Worm (Caenorhabditis elegans) whole organism, early embryonic: ENCODE data around the gene Y110A2AL.5.

ENCODE experiments used
- B0310.2 ChIP-seq: sonication (generic microtip); optimal IDR thresholded peaks from 2 replicates; lab custom pipeline; 2016; ENCODE audit warnings: mild to moderate bottlenecking, missing genetic modification characterization, missing compliant biosample characterization
- F13C5.2 ChIP-seq: sonication (generic microtip); optimal IDR thresholded peaks from 2 replicates; lab custom pipeline; 2017; ENCODE audit warnings: mild to moderate bottlenecking, missing genetic modification characterization, inconsistent platforms, missing compliant biosample characterization
- aly-1 ChIP-seq: sonication (generic microtip); optimal IDR thresholded peaks from 2 replicates; lab custom pipeline; 2016; ENCODE audit warnings: missing genetic modification characterization, missing compliant biosample characterization
- ama-1 ChIP-seq: fragments of 150-350 bp; optimal IDR thresholded peaks from 2 replicates; lab custom pipeline; 2014
- ceh-13 ChIP-seq: fragments of 200-800 bp; sonication (Bioruptor generic); optimal IDR thresholded peaks from 2 replicates; lab custom pipeline; 2018; ENCODE audit warnings: mild to moderate bottlenecking, missing genetic modification characterization, missing compliant biosample characterization
- ceh-36 ChIP-seq: sonication (generic microtip); optimal IDR thresholded peaks from 2 replicates; lab custom pipeline; 2016; ENCODE audit warnings: missing genetic modification characterization, inconsistent platforms, missing compliant biosample characterization
- ets-7 ChIP-seq: sonication (generic microtip); optimal IDR thresholded peaks from 2 replicates; lab custom pipeline; 2016; ENCODE audit warnings: missing genotype, missing genetic modification characterization, missing compliant biosample characterization
- flt-1 ChIP-seq: fragments of 200-800 bp; sonication (Bioruptor generic); IDR thresholded peaks from 2 replicates; pipeline ENCODE4 v1.3.6; 2022; ENCODE audit warnings: missing genetic modification characterization, missing compliant biosample characterization
- hmbx-1 ChIP-seq: sonication (generic microtip); optimal IDR thresholded peaks from 2 replicates; lab custom pipeline; 2016; ENCODE audit warnings: mild to moderate bottlenecking, missing genetic modification characterization, missing compliant biosample characterization
- hmg-4 ChIP-seq: fragments of 200-800 bp; sonication (Bioruptor generic); optimal IDR thresholded peaks from 2 replicates; lab custom pipeline; 2018; ENCODE audit warnings: mild to moderate bottlenecking, missing genetic modification characterization, missing compliant biosample characterization
- hnd-1 ChIP-seq: sonication (generic microtip); optimal IDR thresholded peaks from 2 replicates; lab custom pipeline; 2016; ENCODE audit warnings: missing genetic modification characterization, missing compliant biosample characterization
- pes-1 ChIP-seq: fragments of 200-800 bp; sonication (Bioruptor generic); IDR thresholded peaks from 2 replicates; pipeline ENCODE4 v1.3.6; 2022; ENCODE audit warnings: missing genetic modification reagents, missing genetic modification characterization, missing compliant biosample characterization
- scrt-1 ChIP-seq: fragments of 200-800 bp; sonication (Bioruptor generic); IDR thresholded peaks from 2 replicates; pipeline ENCODE4 v1.3.6; 2022; ENCODE audit warnings: missing genetic modification characterization, missing compliant biosample characterization
- sea-1 ChIP-seq: fragments of 200-800 bp; sonication (Bioruptor generic); conservative IDR thresholded peaks from 2 replicates; pipeline ENCODE4 v1.3.6; 2022; ENCODE audit warnings: missing genetic modification characterization, missing compliant biosample characterization
- tbx-11 ChIP-seq: fragments of 200-800 bp; sonication (Bioruptor generic); IDR thresholded peaks from 2 replicates; pipeline ENCODE4 v1.3.6; 2022; ENCODE audit warnings: missing genetic modification characterization, missing compliant biosample characterization
- tbx-37 ChIP-seq: fragments of 200-800 bp; sonication (Bioruptor generic); conservative IDR thresholded peaks from 2 replicates; pipeline ENCODE4 v1.3.6; 2022; ENCODE audit warnings: missing genetic modification reagents, missing genetic modification characterization, missing compliant biosample characterization
- tra-4 ChIP-seq: sonication (generic microtip); optimal IDR thresholded peaks from 2 replicates; lab custom pipeline; 2017; ENCODE audit warnings: missing genetic modification characterization, missing compliant biosample characterization

Gene Y110A2AL.5

DNA sequence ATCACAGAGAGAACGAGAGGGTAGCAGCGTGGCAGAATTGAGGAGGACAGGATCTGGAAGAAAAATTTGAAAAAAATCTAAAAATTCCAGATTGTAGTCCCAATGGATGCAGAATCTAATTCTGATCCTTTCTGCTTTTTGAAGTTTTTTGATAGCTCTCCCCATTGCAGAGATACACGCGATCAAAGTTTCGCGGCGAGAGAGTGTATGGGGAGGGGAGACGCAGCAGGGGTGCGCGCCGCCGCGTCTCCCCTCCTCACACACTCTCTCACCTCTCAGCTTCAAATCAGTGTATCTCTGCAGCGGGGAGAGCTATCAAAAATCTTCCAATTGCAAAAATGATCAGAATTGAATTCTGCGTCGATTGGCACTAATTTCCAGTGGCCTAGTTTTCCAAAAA, 16.8 kb downstream of the Y110A2AL.5 start:
- TF ChIP-seq ama-1 (no peak), hmbx-1 (tag; lab: Kevin White, UChicago) (no peak), flt-1 (peak; percentile 29; the same call in 1 of the 2 replicates), tbx-11 (GFP tag; lab: Robert Waterston, UW) (no peak), ceh-36 (no peak), pes-1 (GFP tag; lab: Robert Waterston, UW) (no peak; the same call in 1 of the 2 replicates), B0310.2 (tag; lab: Kevin White, UChicago) (no peak)

DNA sequence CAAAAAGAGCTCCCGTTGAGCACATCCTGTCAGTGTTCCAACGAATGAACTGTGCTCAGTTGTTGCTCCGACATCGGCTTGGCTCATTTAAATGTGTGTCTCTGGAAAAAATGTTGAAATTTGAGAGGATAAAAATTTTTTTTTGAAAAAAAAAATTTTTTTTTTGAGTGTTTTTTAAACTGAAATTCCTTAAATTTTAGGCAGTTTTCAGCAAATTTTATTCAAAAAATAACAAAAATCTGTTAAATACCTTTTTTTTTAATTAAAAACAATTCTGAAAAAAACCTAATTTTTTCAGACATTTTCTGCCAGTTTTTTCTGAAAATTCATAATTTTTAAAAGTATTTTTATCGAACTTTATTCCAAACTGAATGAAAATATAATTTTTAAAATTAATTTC, 20.5 kb downstream of the Y110A2AL.5 start, which contains the start of gene pigw-1:
Gene pigw-1 (minus strand): TSS at position 101 of the 400 bp plus-strand sequence.
- TF ChIP-seq scrt-1 (no peak), ets-7 (no peak), aly-1 (no peak), F13C5.2 (tag; lab: Kevin White, UChicago) (no peak), ceh-36 (no peak), ceh-13 (GFP tag; lab: Kevin White, UChicago) (no peak), tbx-37 (no peak)

DNA sequence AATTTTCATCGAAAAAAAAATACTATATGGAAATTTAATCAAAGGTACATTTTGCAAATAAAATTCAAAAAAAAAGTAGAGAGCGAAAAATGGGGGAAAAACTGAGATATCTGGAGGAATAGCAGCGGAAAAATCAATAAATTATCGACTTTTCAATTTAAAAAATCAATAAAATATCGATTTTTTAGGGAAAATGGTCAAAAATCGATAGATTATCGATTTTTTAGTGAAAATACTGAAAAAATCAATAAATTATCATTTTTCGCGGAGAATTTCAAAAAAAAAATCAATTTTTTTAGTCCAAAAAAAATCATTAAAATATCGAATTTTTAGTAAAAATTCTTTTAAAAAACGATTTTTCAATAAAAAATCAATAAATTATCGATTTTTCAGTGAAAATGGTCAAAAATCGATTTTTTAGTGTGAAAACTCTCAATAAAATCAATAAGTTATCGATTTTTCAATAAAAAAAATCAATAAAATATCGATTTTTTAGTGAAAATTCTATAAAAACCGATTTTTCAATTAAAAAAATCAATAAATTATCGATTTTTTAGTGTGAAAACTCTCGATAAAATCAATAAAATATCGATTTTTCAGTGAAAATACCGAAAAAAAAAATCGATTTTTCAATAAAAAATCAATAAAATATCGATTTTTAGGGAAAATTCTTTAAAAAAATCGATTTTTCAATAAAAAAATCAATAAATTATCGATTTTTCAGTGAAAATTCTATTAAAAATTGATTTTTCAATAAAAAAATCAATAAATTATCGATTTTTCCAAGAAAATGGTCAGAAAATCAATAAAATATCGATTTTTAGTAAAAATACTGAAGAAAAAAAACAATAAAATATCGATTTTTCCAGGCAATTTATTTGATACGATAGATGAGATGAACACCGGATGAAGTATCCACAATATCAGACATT, 21.5 kb downstream of the Y110A2AL.5 start:
- TF ChIP-seq B0310.2 (tag; lab: Kevin White, UChicago) (no peak), hmg-4 (GFP tag; lab: Kevin White, UChicago) (no peak), flt-1 (no peak), tbx-37 (no peak), ceh-36 (no peak)

DNA sequence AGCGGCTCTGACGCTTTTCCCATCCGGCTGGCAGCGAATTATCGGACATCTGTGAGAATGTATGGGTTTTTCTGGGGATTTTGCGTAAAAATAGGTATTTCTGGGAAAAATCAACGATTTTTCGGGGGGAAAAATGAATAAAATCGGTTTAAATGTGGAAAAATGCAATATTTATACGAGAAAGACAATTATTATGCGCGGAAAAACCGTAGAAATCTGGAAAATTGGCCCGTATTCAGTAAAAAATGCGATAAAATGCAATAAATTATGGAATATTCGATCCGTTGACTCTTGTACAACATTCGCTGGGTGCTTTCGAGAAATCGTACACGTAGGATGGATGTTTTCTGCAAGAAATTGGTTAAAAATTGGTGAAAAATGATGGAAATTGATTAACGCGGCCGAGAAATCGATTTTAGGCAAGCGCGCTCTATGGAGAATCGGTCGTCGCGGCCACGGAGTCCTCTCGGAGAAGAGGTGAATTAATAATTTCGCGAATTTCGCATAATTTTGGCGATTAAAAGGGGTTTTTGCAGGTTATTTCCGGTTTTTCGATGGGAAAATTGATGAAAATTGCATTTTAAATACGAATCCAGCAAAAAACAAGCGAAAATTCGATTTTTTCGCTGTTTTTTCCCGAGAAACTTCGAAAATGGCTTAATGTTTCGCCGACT, 24.8 kb downstream of the Y110A2AL.5 start, which contains the start of gene pinn-1:
Gene pinn-1 (minus strand): TSS at position 51 of the 674 bp plus-strand sequence.
- TF ChIP-seq F13C5.2 (tag; lab: Kevin White, UChicago): peak; percentile 37
- no peak; the same call in 1 of the 2 replicates for TF ChIP-seq sea-1 (GFP tag; lab: Robert Waterston, UW)
- peak; percentile 79 for TF ChIP-seq pes-1 (GFP tag; lab: Robert Waterston, UW)
- TF ChIP-seq hmg-4 (GFP tag; lab: Kevin White, UChicago): no peak
- peak; percentile 77 for TF ChIP-seq tbx-37
- TF ChIP-seq hnd-1 (tag; lab: Kevin White, UChicago): peak; percentile 19
- TF ChIP-seq flt-1: peak; percentile 61; the same call in 1 of the 2 replicates

DNA sequence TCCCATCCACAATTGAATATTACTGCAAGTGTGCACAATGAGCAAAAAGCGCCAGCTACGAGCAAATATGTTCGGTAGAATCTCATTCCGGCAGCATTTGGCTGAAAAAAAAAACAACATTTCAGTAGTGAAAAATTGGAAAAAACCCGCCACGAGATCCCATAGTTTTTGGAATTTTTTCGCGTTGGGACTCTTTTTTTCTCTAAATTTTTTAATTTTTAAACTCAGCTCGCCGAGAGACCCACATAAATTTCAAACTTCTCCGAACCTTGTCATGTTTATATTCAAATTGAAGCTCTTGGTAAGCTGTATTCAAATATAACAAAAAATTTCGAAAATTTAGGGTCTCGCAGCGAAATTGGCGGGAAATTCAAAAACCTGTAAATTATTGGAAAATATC, 30.0 kb downstream of the Y110A2AL.5 start, which contains the start of gene sqv-2:
Gene sqv-2 (minus strand): TSS at position 101 of the 400 bp plus-strand sequence.
- TF ChIP-seq hnd-1 (tag; lab: Kevin White, UChicago) (no peak), ceh-13 (GFP tag; lab: Kevin White, UChicago) (no peak), tra-4 (tag; lab: Kevin White, UChicago) (no peak)

DNA sequence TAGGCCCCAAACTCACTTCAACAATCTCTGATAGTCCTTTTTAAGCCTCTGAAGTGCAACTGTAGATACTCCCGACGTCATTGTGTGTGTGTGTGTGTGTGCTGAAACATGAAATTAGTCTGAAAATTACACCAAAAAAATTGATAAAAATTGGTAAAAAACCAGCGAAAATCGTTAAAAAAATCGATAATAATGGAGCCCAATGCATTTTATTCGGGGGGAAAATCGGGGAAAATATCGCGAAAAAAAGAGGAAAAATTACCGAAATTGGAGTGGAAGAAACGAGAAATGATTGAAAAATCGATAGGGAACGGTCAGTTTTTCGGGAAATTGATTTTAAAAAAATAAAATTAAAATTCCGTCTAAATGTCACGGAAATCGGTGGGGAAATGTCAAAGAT, 35.9 kb downstream of the Y110A2AL.5 start, which contains the start of gene ubc-26:
Gene ubc-26 (minus strand): TSS at position 101 of the 400 bp plus-strand sequence.
- no peak for TF ChIP-seq hnd-1 (tag; lab: Kevin White, UChicago)
- no peak for TF ChIP-seq aly-1

DNA sequence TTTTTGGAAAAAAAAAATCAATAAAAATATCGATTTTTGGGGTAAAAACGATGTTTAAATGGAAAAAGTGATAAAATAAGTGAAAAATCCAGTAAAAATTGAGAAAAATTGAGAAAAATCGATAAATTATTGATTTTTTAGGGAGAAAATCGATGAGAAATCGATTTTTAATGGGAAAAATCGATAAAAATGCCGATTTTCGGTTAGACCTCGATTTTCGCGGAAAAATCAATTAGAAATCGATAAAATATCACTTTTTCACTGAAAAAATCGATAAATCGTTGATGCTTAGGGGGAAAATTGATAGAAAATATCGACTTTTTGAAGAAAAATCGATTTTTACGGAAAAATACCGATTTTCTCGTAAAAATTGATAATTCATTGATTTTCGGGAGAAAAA, 36.8 kb downstream of the Y110A2AL.5 start:
- TF ChIP-seq ceh-36 (no peak), hmg-4 (GFP tag; lab: Kevin White, UChicago) (no peak), tbx-37 (no peak), aly-1 (no peak), ama-1 (no peak), pes-1 (GFP tag; lab: Robert Waterston, UW) (no peak), ceh-13 (GFP tag; lab: Kevin White, UChicago) (no peak)

DNA sequence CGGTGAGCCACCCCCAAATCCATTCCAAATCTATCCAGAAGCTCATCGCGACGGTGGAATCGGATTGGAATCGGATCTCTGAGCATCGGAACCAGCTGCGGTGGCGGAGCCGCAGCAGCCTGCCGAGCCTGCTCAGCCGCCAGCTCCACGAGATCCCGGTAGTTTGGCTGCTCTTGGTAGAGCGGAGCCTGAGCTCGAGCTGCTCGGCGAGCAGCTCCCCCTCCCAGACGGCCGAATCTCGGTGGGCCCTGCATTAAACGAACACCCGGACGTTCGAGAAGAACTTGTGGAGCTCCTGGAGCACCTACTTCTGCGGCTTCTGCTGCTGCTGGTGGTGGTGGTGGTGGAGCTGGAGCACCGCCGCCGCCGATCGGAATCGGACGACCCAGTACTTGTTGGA, 39.4 kb downstream of the Y110A2AL.5 start:
- TF ChIP-seq flt-1 (no peak), ets-7 (no peak), ama-1 (no peak), hmbx-1 (tag; lab: Kevin White, UChicago) (no peak), hmg-4 (GFP tag; lab: Kevin White, UChicago) (no peak), sea-1 (GFP tag; lab: Robert Waterston, UW) (no peak), tra-4 (tag; lab: Kevin White, UChicago) (no peak), aly-1 (no peak), B0310.2 (tag; lab: Kevin White, UChicago) (no peak), ceh-13 (GFP tag; lab: Kevin White, UChicago) (no peak), F13C5.2 (tag; lab: Kevin White, UChicago) (no peak)

DNA sequence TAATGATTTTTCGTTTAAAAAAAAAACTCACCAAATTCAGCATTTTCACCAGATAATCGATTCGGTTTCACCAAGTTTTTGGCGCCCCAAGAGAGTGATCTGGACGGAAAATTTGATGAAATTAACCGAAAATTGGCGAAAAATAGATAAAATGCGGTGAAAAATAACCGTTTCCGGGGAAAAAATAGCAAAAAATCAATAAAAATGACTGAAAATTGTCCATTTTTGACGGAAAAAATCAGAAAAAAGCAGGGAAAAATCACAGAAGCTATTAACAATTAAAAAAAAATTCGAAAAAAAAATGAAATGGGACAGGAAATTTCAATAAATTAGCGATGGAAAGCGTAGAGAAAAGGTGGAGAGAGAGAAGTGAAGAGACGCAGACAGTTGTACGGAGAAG, 49.2 kb downstream of the Y110A2AL.5 start, which contains the start of gene ubc-15:
Gene ubc-15 (minus strand): TSS at position 101 of the 400 bp plus-strand sequence.
- TF ChIP-seq ceh-13 (GFP tag; lab: Kevin White, UChicago) (no peak), scrt-1 (no peak), F13C5.2 (tag; lab: Kevin White, UChicago) (no peak), aly-1 (no peak), flt-1 (no peak), tbx-37 (no peak), hmg-4 (GFP tag; lab: Kevin White, UChicago) (no peak), ets-7 (no peak)
